Worm (Caenorhabditis elegans) whole organism, L4 larva: ENCODE results near the gene Y27F2A.11.
A peak's percentile ranks its signal among the peaks of the same experiment; 100 is the strongest.
"Not testable (repeated sequence)": the region's sequence is repeated elsewhere in the genome, so short reads cannot be mapped to it uniquely, and the experiment has no call there.

Experiments used
- D1046.2 ChIP-seq: fragments of 200-800 bp; sonication (Bioruptor generic); IDR thresholded peaks from 2 replicates; pipeline ENCODE4 v1.3.6; 2022; ENCODE audit warnings: missing genetic modification characterization, missing compliant biosample characterization
- R02D3.7 ChIP-seq: fragments of 150-350 bp; sonication (generic microtip); optimal IDR thresholded peaks from 3 replicates; lab custom pipeline; 2014; ENCODE audit warnings: missing biosample characterization, missing genetic modification characterization
- T20F7.1 ChIP-seq: fragments of 200-800 bp; sonication (Bioruptor generic); optimal IDR thresholded peaks from 2 replicates; lab custom pipeline; 2018; ENCODE audit warnings: mild to moderate bottlenecking, missing genetic modification characterization, missing compliant biosample characterization
- Y48G9A.11 ChIP-seq: fragments of 200-800 bp; sonication (Bioruptor generic); IDR thresholded peaks from 2 replicates; pipeline ENCODE4 v1.3.6; 2022; ENCODE audit warnings: missing genetic modification reagents, missing genetic modification characterization, missing compliant biosample characterization
- ZK546.5 ChIP-seq, 2 experiments: sonication (generic microtip); optimal IDR thresholded peaks; 2 replicates each; lab custom pipeline; 2017; ENCODE audit warnings: missing biosample characterization in 2 of 2, missing genetic modification characterization in 2 of 2
- aha-1 ChIP-seq: fragments of 150-350 bp; peaks from one replicate; lab custom pipeline; 2014; ENCODE audit warnings: missing biosample characterization, missing genetic modification characterization
- ceh-20 ChIP-seq: fragments of 200-800 bp; sonication (Bioruptor generic); IDR thresholded peaks from 2 replicates; pipeline ENCODE4 v1.3.6; 2022; ENCODE audit warnings: missing genetic modification reagents, missing genetic modification characterization, missing compliant biosample characterization
- ceh-28 ChIP-seq: fragments of 150-350 bp; optimal IDR thresholded peaks from 2 replicates; lab custom pipeline; 2014; ENCODE audit warnings: missing biosample characterization, missing genetic modification reagents, missing genetic modification characterization
- ceh-82 ChIP-seq: sonication (generic microtip); optimal IDR thresholded peaks from 2 replicates; lab custom pipeline; 2017; ENCODE audit warnings: missing biosample characterization, missing genetic modification characterization
- daf-19 ChIP-seq: fragments of 200-800 bp; sonication (Bioruptor generic); conservative IDR thresholded peaks from 2 replicates; pipeline ENCODE4 v1.3.6; 2022; ENCODE audit warnings: missing genetic modification characterization, missing compliant biosample characterization
- dmd-8 ChIP-seq: fragments of 200-800 bp; sonication (Bioruptor generic); IDR thresholded peaks from 2 replicates; pipeline ENCODE4 v1.3.6; 2022; ENCODE audit warnings: missing genetic modification characterization, missing compliant biosample characterization
- dpl-1 ChIP-seq: fragments of 150-350 bp; optimal IDR thresholded peaks from 2 replicates; lab custom pipeline; 2014; ENCODE audit warnings: missing biosample characterization, missing genetic modification reagents, missing genetic modification characterization
- duxl-1 ChIP-seq: sonication (generic microtip); optimal IDR thresholded peaks from 2 replicates; lab custom pipeline; 2016; ENCODE audit warnings: mild to moderate bottlenecking, missing genetic modification characterization, moderate library complexity, missing compliant biosample characterization; ENCODE audit not compliant: poor library complexity
- dve-1 ChIP-seq: sonication (generic microtip); optimal IDR thresholded peaks from 2 replicates; lab custom pipeline; 2017; ENCODE audit warnings: antibody characterized with exemption, mild to moderate bottlenecking, missing genetic modification characterization, missing compliant biosample characterization; ENCODE audit not compliant: insufficient read depth
- egl-27 ChIP-seq: sonication (generic microtip); optimal IDR thresholded peaks from 3 replicates; lab custom pipeline; 2017; ENCODE audit warnings: missing biosample characterization, missing genetic modification reagents, missing genetic modification characterization
- egl-43 ChIP-seq: fragments of 200-800 bp; sonication (Bioruptor generic); IDR thresholded peaks from 2 replicates; pipeline ENCODE4 v1.3.6; 2022; ENCODE audit warnings: missing genetic modification reagents, missing genetic modification characterization, missing compliant biosample characterization
- hlh-30 ChIP-seq: sonication (generic microtip); optimal IDR thresholded peaks from 2 replicates; lab custom pipeline; 2017; ENCODE audit warnings: antibody characterized with exemption, mild to moderate bottlenecking, missing genetic modification characterization, missing compliant biosample characterization; ENCODE audit not compliant: insufficient read depth
- hmg-1.1 ChIP-seq: fragments of 200-800 bp; sonication (Bioruptor generic); IDR thresholded peaks from 2 replicates; pipeline ENCODE4 v1.3.6; 2022; ENCODE audit warnings: missing genetic modification reagents, missing genetic modification characterization, missing compliant biosample characterization
- lin-1 ChIP-seq: fragments of 200-800 bp; sonication (Bioruptor generic); IDR thresholded peaks from 2 replicates; pipeline ENCODE4 v1.3.6; 2022; ENCODE audit warnings: missing genetic modification reagents, missing genetic modification characterization, missing compliant biosample characterization
- lin-13 ChIP-seq: fragments of 150-350 bp; optimal IDR thresholded peaks from 2 replicates; lab custom pipeline; 2014; ENCODE audit warnings: missing biosample characterization, missing genetic modification reagents, missing genetic modification characterization
- lin-15B ChIP-seq: fragments of 150-350 bp; sonication (generic microtip); optimal IDR thresholded peaks from 3 replicates; lab custom pipeline; 2014; ENCODE audit warnings: missing biosample characterization, missing genetic modification characterization
- lin-39 ChIP-seq: fragments of 150-350 bp; optimal IDR thresholded peaks from 2 replicates; lab custom pipeline; 2014; ENCODE audit warnings: missing biosample characterization, missing genetic modification reagents, missing genetic modification characterization
- nhr-25 ChIP-seq: sonication (generic microtip); optimal IDR thresholded peaks from 2 replicates; lab custom pipeline; 2017; ENCODE audit warnings: missing genetic modification characterization, mild to moderate bottlenecking, missing compliant biosample characterization, antibody characterized with exemption, moderate library complexity, borderline replicate concordance; ENCODE audit not compliant: insufficient read depth
- nhr-42 ChIP-seq: fragments of 200-800 bp; sonication (Bioruptor generic); IDR thresholded peaks from 2 replicates; pipeline ENCODE4 v1.3.6; 2022; ENCODE audit warnings: missing genetic modification characterization, missing compliant biosample characterization
- pha-4 ChIP-seq, 2 experiments: fragments of 150-350 bp in 1 of 2; fragments of 200-800 bp in 1 of 2; sonication (Bioruptor generic) in 1 of 2; IDR thresholded peaks in 1 of 2; optimal IDR thresholded peaks in 1 of 2; 2 replicates each; pipeline versions ENCODE4 v1.3.6 to Lab custom; 2014 to 2022; ENCODE audit warnings: missing genetic modification characterization in 2 of 2, missing genetic modification reagents in 2 of 2, missing biosample characterization in 1 of 2, missing compliant biosample characterization in 1 of 2
- rbr-2 ChIP-seq: sonication (generic microtip); optimal IDR thresholded peaks from 2 replicates; lab custom pipeline; 2016; ENCODE audit warnings: missing genotype, missing genetic modification characterization, missing compliant biosample characterization
- snpc-1.2 ChIP-seq: fragments of 200-800 bp; sonication (Bioruptor generic); IDR thresholded peaks from 2 replicates; pipeline ENCODE4 v1.3.6; 2022; ENCODE audit warnings: missing genetic modification reagents, missing genetic modification characterization, missing compliant biosample characterization
- spr-1 ChIP-seq: sonication (generic microtip); optimal IDR thresholded peaks from 2 replicates; lab custom pipeline; 2016; ENCODE audit warnings: mild to moderate bottlenecking, missing genetic modification characterization, missing compliant biosample characterization
- tra-1 ChIP-seq: fragments of 200-800 bp; sonication (Bioruptor generic); IDR thresholded peaks from 2 replicates; pipeline ENCODE4 v1.3.6; 2022; ENCODE audit warnings: missing genetic modification reagents, missing genetic modification characterization, missing compliant biosample characterization
- unc-62 ChIP-seq, 3 experiments: fragments of 150-350 bp in 1 of 3; sonication (generic microtip); optimal IDR thresholded peaks in 2 of 3; peaks in 1 of 3; 1 replicate in 1 of 3; 2 replicates in 2 of 3; lab custom pipeline; 2014 to 2017; ENCODE audit warnings: missing biosample characterization in 3 of 3, missing genetic modification characterization in 3 of 3, missing genetic modification reagents in 3 of 3, missing genotype in 1 of 3
- zip-11 ChIP-seq: fragments of 200-800 bp; sonication (Bioruptor generic); IDR thresholded peaks from 2 replicates; pipeline ENCODE4 v1.3.6; 2022; ENCODE audit warnings: missing genetic modification characterization, missing compliant biosample characterization

Gene Y27F2A.11

ce11 chrII:3209251-3209650, 20.1 kb downstream of the Y27F2A.11 start, which contains the start of gene ZC239.6 (continued):
- no peak for TF ChIP-seq dpl-1
- no peak for TF ChIP-seq duxl-1 (tag; lab: Kevin White, UChicago)
- TF ChIP-seq hlh-30 (tag; lab: Kevin White, UChicago) = peak; percentile 9
- TF ChIP-seq rbr-2 (tag; lab: Kevin White, UChicago) = peak; percentile 32
- no peak for TF ChIP-seq ZK546.5 (tag; optimal IDR thresholded peaks at IDR 0.05; lab: Kevin White, UChicago)
- TF ChIP-seq hmg-1.1 (GFP tag; lab: Robert Waterston, UW) = 0 out of 2 replicates have a peak, but pooled peaks have one; percentile 22
- no peak for TF ChIP-seq nhr-25 (tag; lab: Kevin White, UChicago)
- no peak for TF ChIP-seq pha-4 (GFP tag; IDR thresholded peaks at IDR 0.05; lab: Robert Waterston, UW)
- peak; percentile 22 for TF ChIP-seq pha-4 (tag; optimal IDR thresholded peaks at IDR 0.05; lab: Kevin White, UChicago)

- TF ChIP-seq D1046.2 (GFP tag; lab: Robert Waterston, UW) = 0 out of 2 replicates have a peak, but pooled peaks have one; percentile 12
- TF ChIP-seq unc-62 (GFP tag; optimal IDR thresholded peaks at IDR 0.05 in 1 of 2; lab: Kevin White, UChicago) = peak in 1 of 2 experiments; percentile 56
- no peak for TF ChIP-seq unc-62 (tag; optimal IDR thresholded peaks at IDR 0.05; lab: Kevin White, UChicago)
- TF ChIP-seq aha-1 = no peak
- no peak for TF ChIP-seq zip-11 (GFP tag; lab: Robert Waterston, UW)
- TF ChIP-seq, all 104 proteins: peak for 2
Observed at ce11 chrII:3210365-3210764, 21.2 kb downstream of the Y27F2A.11 start, which contains the start of gene ZC239.5. Gene ZC239.5, plus strand, starts transcription at chrII:3210665.

DNA sequence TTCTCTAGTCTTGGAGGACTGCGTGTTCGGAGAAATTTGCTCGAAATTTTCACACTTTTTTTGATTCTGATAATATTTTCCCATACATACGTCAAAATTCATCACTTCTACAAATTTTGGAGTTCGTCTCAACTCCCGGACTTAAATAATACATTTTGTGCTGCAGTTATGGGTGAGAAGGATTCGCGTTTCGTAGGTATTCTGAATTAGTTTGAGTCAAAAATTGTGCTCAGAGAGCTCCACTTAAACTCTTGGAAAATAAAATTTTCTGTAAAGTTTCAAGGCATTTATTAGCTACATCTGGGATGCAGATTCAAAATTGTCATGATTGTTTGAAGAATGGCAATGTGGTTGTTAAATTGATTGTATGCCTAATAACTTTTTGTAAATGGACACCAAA, 24.8 kb downstream of the Y27F2A.11 start, which contains the start of gene ZC239.4:
Gene ZC239.4, plus strand, starts transcription at position 301 of the 400 bp plus-strand sequence.
- TF ChIP-seq dmd-8 (no peak), spr-1 (tag; lab: Kevin White, UChicago) (no peak), hlh-30 (tag; lab: Kevin White, UChicago) (no peak), egl-27 (tag; lab: Kevin White, UChicago) (no peak), dve-1 (no peak), ceh-20 (GFP tag; lab: Robert Waterston, UW) (no peak), snpc-1.2 (no peak), lin-1 (no peak), dpl-1 (no peak), egl-43 (GFP tag; lab: Robert Waterston, UW) (no peak), ceh-28 (tag; lab: Kevin White, UChicago) (no peak), hmg-1.1 (GFP tag; lab: Robert Waterston, UW) (no peak), R02D3.7 (no peak), lin-13 (GFP tag; lab: Kevin White, UChicago) (no peak), lin-39 (tag; lab: Kevin White, UChicago) (no peak), nhr-42 (GFP tag; lab: Robert Waterston, UW) (no peak), T20F7.1 (GFP tag; lab: Kevin White, UChicago) (no peak), daf-19 (GFP tag; lab: Robert Waterston, UW) (no peak), lin-15B (tag; lab: Kevin White, UChicago) (no peak)

DNA sequence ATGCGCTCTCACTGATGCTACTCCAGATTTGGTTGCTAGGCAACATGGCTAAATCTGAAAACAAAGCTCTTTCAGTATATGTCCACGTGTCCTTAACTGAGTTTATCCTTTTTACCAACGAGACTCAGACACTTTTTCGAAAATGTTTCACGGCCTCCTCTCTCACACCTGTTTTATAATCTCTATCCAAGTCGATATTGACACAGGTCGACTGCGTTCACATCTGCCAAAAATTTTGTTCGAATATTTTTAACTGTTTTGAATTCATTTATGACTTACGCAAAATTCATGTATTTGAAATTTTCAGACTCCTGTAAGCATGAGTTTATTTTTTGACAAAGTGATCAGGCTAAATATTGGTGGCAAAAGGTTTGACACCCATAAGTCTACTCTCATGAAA, 26.6 kb downstream of the Y27F2A.11 start, which contains the start of gene ZC239.3:
Gene ZC239.3, plus strand, starts transcription at position 301 of the 400 bp plus-strand sequence.
- TF ChIP-seq tra-1; Y48G9A.11 (GFP tag; lab: Robert Waterston, UW); lin-39 (tag; lab: Kevin White, UChicago): not testable (repeated sequence)

DNA sequence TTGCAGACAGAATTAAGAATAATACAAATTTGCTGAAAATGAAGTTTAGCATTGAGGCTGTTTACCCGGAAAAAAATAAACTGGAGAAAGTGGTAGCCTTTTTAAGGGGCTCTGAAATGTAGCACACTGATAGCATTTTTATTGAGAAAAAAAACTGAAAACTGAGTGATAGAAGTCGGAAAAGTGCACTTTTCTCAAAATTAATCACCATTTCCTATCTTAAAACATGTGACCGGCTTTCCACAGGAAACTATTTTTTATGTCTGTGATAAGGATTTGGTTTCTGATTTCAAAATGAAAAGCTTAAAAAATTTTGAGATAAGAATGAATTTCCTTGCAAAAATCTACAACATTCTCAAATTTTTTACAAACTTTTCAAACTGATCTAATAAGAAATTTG, 31.6 kb downstream of the Y27F2A.11 start, which contains the start of gene ZC239.22:
Gene ZC239.22, minus strand, starts transcription at position 101 of the 400 bp plus-strand sequence.
- TF ChIP-seq R02D3.7 (no peak), ceh-82 (no peak), aha-1 (peak; percentile 21), lin-15B (tag; lab: Kevin White, UChicago) (no peak)
